Fruit fly (Drosophila melanogaster): ENCODE measurements around the gene AdamTS-B.

AdamTS-B gene

DNA sequence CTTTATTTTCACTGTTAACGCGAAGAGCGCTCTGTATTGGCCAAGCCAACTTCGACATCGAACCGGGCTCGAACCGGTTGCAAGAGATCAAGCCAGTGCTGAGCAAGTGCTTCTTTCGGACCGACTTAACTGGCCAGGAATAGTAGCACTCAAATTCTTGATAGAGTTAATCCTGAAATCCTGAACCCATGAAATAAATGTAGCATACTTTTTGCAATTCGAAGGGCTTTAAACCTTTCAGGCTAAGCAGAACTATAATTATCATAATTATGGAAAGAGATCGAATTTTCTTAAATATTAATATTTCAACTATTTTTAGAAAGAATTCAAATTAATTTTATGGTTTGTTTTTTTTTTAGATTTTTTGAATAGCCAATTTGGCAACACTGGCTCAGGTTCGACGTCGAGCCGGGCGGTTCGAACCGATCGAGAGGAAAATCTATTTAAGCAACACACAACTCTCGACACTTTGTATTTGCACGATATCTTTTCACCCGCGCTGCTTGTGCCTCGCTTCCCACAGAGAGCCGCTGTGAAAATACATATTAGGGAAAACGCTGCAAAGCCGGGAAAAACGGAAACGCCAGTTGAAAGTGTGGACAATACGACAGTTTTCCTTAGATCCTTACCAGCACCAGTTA, at the start of gene AdamTS-B:
Gene AdamTS-B (plus strand): TSS at position 471 of the 641 bp plus-strand sequence.
- no peak for TF ChIP-seq cnc (optimal IDR thresholded peaks at IDR 0.05)
- TF ChIP-seq Clk (GFP tag; optimal IDR thresholded peaks at IDR 0.05) = no peak
- no peak for TF ChIP-seq toe (GFP tag; optimal IDR thresholded peaks at IDR 0.05)
- no peak for TF ChIP-seq kay (GFP tag; ENCODE audit: borderline replicate concordance)
- TF ChIP-seq tj (GFP tag; optimal IDR thresholded peaks at IDR 0.05) = peak; percentile 7
- TF ChIP-seq cic (GFP tag; optimal IDR thresholded peaks at IDR 0.05) = no peak
- TF ChIP-seq CG5204 (GFP tag; optimal IDR thresholded peaks at IDR 0.05) = no peak
- peak; percentile 39 for TF ChIP-seq CG7101 (tag; optimal IDR thresholded peaks at IDR 0.05)
- TF ChIP-seq bab1 (GFP tag; optimal IDR thresholded peaks at IDR 0.05) = no peak
- TF ChIP-seq CG7045 (GFP tag; optimal IDR thresholded peaks at IDR 0.05) = peak; percentile 18
- peak; percentile 50 for TF ChIP-seq CG11617 (GFP tag; optimal IDR thresholded peaks at IDR 0.05)
- no peak for TF ChIP-seq Mnt (GFP tag; optimal IDR thresholded peaks at IDR 0.05)
- TF ChIP-seq CG12768 (GFP tag; optimal IDR thresholded peaks at IDR 0.05) = no peak
- TF ChIP-seq Hr96 (GFP tag; optimal IDR thresholded peaks at IDR 0.05) = peak; percentile 6
- no peak for TF ChIP-seq pad (GFP tag; optimal IDR thresholded peaks at IDR 0.05)
- no peak for TF ChIP-seq ovo (GFP tag; optimal IDR thresholded peaks at IDR 0.05)
- TF ChIP-seq CG33017 (tag; optimal IDR thresholded peaks at IDR 0.05) = peak; percentile 18
- TF ChIP-seq Crg-1 (GFP tag; optimal IDR thresholded peaks at IDR 0.05) = no peak
- TF ChIP-seq CG1620 (GFP tag; optimal IDR thresholded peaks at IDR 0.05) = peak; percentile 19
- peak; percentile 26 for TF ChIP-seq CG14711 (tag; optimal IDR thresholded peaks at IDR 0.05)

DNA sequence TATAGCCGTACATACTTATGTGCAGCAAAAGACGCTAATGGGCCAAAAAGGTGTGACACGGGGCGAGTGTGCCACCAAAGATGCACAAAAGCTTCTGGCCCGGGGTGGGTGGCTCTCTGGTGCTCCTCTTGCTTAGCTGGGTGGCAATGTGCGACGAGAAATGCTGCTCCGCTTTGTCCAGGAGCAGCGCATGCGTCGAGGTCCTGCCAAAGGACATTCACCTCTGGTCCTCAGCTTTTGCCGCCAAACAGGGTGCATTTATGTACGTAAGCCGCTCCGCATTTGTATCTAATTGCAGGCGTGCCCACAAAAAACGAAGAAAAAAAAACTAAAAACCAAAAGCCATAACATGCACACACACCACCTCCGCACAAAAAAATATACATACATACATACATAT, 49.0 kb upstream of the AdamTS-B start:
- TF ChIP-seq cnc (optimal IDR thresholded peaks at IDR 0.05) (no peak), Crg-1 (GFP tag; optimal IDR thresholded peaks at IDR 0.05) (no peak), CG33017 (tag; optimal IDR thresholded peaks at IDR 0.05) (no peak), CG7101 (tag; optimal IDR thresholded peaks at IDR 0.05) (no peak), bab1 (GFP tag; optimal IDR thresholded peaks at IDR 0.05) (no peak), cic (GFP tag; optimal IDR thresholded peaks at IDR 0.05) (no peak), ovo (GFP tag; optimal IDR thresholded peaks at IDR 0.05) (no peak), CG12768 (GFP tag; optimal IDR thresholded peaks at IDR 0.05) (no peak), pad (GFP tag; optimal IDR thresholded peaks at IDR 0.05) (no peak), Hr96 (GFP tag; optimal IDR thresholded peaks at IDR 0.05) (no peak), toe (GFP tag; optimal IDR thresholded peaks at IDR 0.05) (no peak), CG1620 (GFP tag; optimal IDR thresholded peaks at IDR 0.05) (no peak), CG14711 (tag; optimal IDR thresholded peaks at IDR 0.05) (no peak), Mnt (GFP tag; optimal IDR thresholded peaks at IDR 0.05) (no peak)

DNA sequence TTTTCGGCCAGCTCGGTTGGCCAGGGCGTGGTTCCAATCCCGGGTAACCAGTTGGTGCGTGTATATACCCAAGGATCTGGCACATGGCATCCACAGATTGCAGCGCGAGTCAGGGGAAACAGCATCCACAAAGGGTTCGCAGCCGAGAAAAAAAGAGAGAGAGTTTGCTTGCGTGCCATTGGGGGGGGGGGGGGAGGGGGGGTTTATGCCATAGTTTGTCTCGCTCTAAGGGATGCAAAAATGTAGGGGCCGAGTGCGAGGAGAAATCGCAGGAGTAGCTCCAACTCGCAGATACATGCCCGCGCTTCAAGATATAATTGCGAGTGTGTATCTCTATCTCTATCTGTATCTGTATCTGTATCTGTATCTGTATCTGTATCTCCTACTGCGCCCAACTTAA, 48.4 kb upstream of the AdamTS-B start:
- TF ChIP-seq CG5204 (GFP tag; optimal IDR thresholded peaks at IDR 0.05) = no peak
- peak; percentile 96 for TF ChIP-seq pad (GFP tag; optimal IDR thresholded peaks at IDR 0.05)
- no peak for TF ChIP-seq CG11617 (GFP tag; optimal IDR thresholded peaks at IDR 0.05)
- no peak for TF ChIP-seq Hr96 (GFP tag; optimal IDR thresholded peaks at IDR 0.05)

- TF ChIP-seq pad (GFP tag; optimal IDR thresholded peaks at IDR 0.05) = peak; percentile 53
- TF ChIP-seq Clk (GFP tag; optimal IDR thresholded peaks at IDR 0.05) = no peak
These were observed 36.4 kb upstream of the AdamTS-B start for dm6 chrX:5661971-5662370.

DNA sequence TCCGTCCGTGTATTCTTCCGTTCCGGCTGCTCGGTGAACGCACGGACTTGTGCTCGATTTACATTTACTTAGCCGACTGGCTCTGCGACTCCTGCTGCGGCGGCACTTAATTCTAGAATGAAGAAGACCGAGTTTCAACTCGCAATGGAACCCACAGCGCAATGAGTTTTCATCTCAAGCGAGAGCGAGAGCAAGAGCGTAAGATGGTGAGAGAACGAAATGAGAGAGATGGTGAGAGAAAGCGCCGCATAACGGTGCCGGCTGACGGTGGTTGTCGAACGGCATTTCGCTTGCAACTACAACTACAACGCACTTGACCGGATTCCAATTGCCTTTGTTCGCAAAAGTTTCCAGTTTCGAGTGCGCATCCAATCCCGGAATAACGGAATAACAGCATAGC, 35.6 kb upstream of the AdamTS-B start, which contains the start of gene OtopLc:
Gene OtopLc (minus strand): TSS at position 101 of the 400 bp plus-strand sequence.
- TF ChIP-seq CG7101 (tag; optimal IDR thresholded peaks at IDR 0.05) = no peak
- no peak for TF ChIP-seq CG7045 (GFP tag; optimal IDR thresholded peaks at IDR 0.05)
- no peak for TF ChIP-seq tj (GFP tag; optimal IDR thresholded peaks at IDR 0.05)
- TF ChIP-seq CG11617 (GFP tag; optimal IDR thresholded peaks at IDR 0.05) = no peak
- TF ChIP-seq toe (GFP tag; optimal IDR thresholded peaks at IDR 0.05) = no peak
- no peak for TF ChIP-seq Clk (GFP tag; optimal IDR thresholded peaks at IDR 0.05)
- TF ChIP-seq CG33017 (tag; optimal IDR thresholded peaks at IDR 0.05) = no peak
- TF ChIP-seq Mnt (GFP tag; optimal IDR thresholded peaks at IDR 0.05) = no peak
- TF ChIP-seq CG5204 (GFP tag; optimal IDR thresholded peaks at IDR 0.05) = no peak
- no peak for TF ChIP-seq cnc (optimal IDR thresholded peaks at IDR 0.05)
- TF ChIP-seq Hr96 (GFP tag; optimal IDR thresholded peaks at IDR 0.05) = no peak
- no peak for TF ChIP-seq CG14711 (tag; optimal IDR thresholded peaks at IDR 0.05)

DNA sequence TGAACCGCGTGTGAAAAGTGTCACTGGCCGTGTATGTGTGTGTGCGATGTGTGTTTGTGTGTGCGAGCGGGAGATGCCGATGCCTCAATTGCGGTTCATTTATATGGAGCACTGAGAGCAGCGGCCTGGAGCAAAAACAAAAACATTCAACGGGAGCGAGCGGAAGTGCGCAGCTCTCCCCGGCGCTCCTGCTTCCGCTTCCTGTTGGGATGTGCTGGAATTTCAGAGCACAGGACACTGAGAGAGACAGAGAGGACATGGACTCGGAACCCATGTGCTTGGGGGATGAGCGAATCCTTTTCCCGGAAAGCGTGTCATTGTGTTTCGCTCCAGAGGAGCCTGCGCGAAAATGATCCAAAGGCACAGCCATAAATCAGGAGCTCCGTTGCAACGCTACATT, 34.1 kb upstream of the AdamTS-B start:
- TF ChIP-seq Mnt (GFP tag; optimal IDR thresholded peaks at IDR 0.05) (peak; percentile 33), CG12768 (GFP tag; optimal IDR thresholded peaks at IDR 0.05) (no peak), pad (GFP tag; optimal IDR thresholded peaks at IDR 0.05) (peak; percentile 4)

dm6 chrX:5665902-5666301, 32.5 kb upstream of the AdamTS-B start, which contains the start of the genes Sirt4 and CG4119:
Gene Sirt4 (minus strand): TSS chrX:5665940.
Gene CG4119 (plus strand): TSS chrX:5666052.
- TF ChIP-seq Hr96 (GFP tag; optimal IDR thresholded peaks at IDR 0.05) (no peak), CG33017 (tag; optimal IDR thresholded peaks at IDR 0.05) (no peak), bab1 (GFP tag; optimal IDR thresholded peaks at IDR 0.05) (peak; percentile 65), Clk (GFP tag; optimal IDR thresholded peaks at IDR 0.05) (no peak), CG7045 (GFP tag; optimal IDR thresholded peaks at IDR 0.05) (no peak), CG14711 (tag; optimal IDR thresholded peaks at IDR 0.05) (peak; percentile 15), toe (GFP tag; optimal IDR thresholded peaks at IDR 0.05) (peak; percentile 7), CG5204 (GFP tag; optimal IDR thresholded peaks at IDR 0.05) (no peak), tj (GFP tag; optimal IDR thresholded peaks at IDR 0.05) (peak; percentile 62), CG11617 (GFP tag; optimal IDR thresholded peaks at IDR 0.05) (no peak), ovo (GFP tag; optimal IDR thresholded peaks at IDR 0.05) (no peak), CG1620 (GFP tag; optimal IDR thresholded peaks at IDR 0.05) (peak; percentile 44), cnc (optimal IDR thresholded peaks at IDR 0.05) (no peak), CG12768 (GFP tag; optimal IDR thresholded peaks at IDR 0.05) (no peak), kay (GFP tag; ENCODE audit: borderline replicate concordance) (no peak), Crg-1 (GFP tag; optimal IDR thresholded peaks at IDR 0.05) (peak; percentile 59), cic (GFP tag; optimal IDR thresholded peaks at IDR 0.05) (peak; percentile 34), pad (GFP tag; optimal IDR thresholded peaks at IDR 0.05) (peak; percentile 27), Mnt (GFP tag; optimal IDR thresholded peaks at IDR 0.05) (peak; percentile 68), CG7101 (tag; optimal IDR thresholded peaks at IDR 0.05) (peak; percentile 2)

All from whole organism, adult.